Fruit fly (Drosophila melanogaster) whole organism, embryonic: ENCODE measurements around the gene Ppat-Dpck.

ENCODE experiments used
- CG10209 ChIP-seq: fragments of 200-800 bp; sonication (Bioruptor generic); optimal IDR thresholded peaks from 3 replicates; lab custom pipeline; 2017; ENCODE audit warnings: missing biosample characterization, mild to moderate bottlenecking, missing genetic modification characterization, missing genetic modification reagents
- CG11504 ChIP-seq: fragments of 200-800 bp; sonication (Bioruptor generic); optimal IDR thresholded peaks from 3 replicates; lab custom pipeline; 2019; ENCODE audit warnings: missing biosample characterization, mild to moderate bottlenecking, missing genetic modification characterization, moderate library complexity
- CG11695 ChIP-seq: fragments of 200-800 bp; sonication (Bioruptor generic); IDR thresholded peaks from 3 replicates; pipeline ENCODE4 v1.3.6; 2022; ENCODE audit warnings: missing biosample characterization, missing genetic modification characterization
- CG11696 ChIP-seq: fragments of 200-800 bp; sonication (Bioruptor generic); IDR thresholded peaks from 2 replicates; pipeline ENCODE4 v1.3.6; 2022; ENCODE audit warnings: missing biosample characterization, missing genetic modification characterization
- CG12391 ChIP-seq: fragments of 200-800 bp; sonication (Bioruptor generic); optimal IDR thresholded peaks from 3 replicates; lab custom pipeline; 2018; ENCODE audit warnings: missing biosample characterization, mild to moderate bottlenecking, missing genetic modification characterization, moderate library complexity
- CG12659 ChIP-seq: fragments of 200-800 bp; sonication (Bioruptor generic); optimal IDR thresholded peaks from 3 replicates; lab custom pipeline; 2017; ENCODE audit warnings: mild to moderate bottlenecking, missing biosample characterization, missing genetic modification reagents, missing genetic modification characterization
- CG13123 ChIP-seq: fragments of 200-800 bp; sonication (Bioruptor generic); optimal IDR thresholded peaks from 2 replicates; lab custom pipeline; 2016; ENCODE audit warnings: missing biosample characterization, missing genetic modification characterization
- CG13424 ChIP-seq: fragments of 200-800 bp; sonication (Bioruptor generic); optimal IDR thresholded peaks from 2 replicates; lab custom pipeline; 2019; ENCODE audit warnings: missing biosample characterization, mild to moderate bottlenecking, missing genetic modification characterization, moderate library complexity
- CG13894 ChIP-seq: fragments of 200-800 bp; sonication (Bioruptor generic); optimal IDR thresholded peaks from 3 replicates; lab custom pipeline; 2018; ENCODE audit warnings: missing biosample characterization, mild to moderate bottlenecking, missing genetic modification characterization, moderate library complexity
- CG14710 ChIP-seq: fragments of 200-800 bp; sonication (Bioruptor generic); optimal IDR thresholded peaks from 3 replicates; lab custom pipeline; 2019; ENCODE audit warnings: missing biosample characterization, mild to moderate bottlenecking, missing genetic modification characterization, moderate library complexity
- CG15269 ChIP-seq: fragments of 200-800 bp; sonication (Bioruptor generic); optimal IDR thresholded peaks from 2 replicates; lab custom pipeline; 2018; ENCODE audit warnings: missing biosample characterization, mild to moderate bottlenecking, missing genetic modification characterization, moderate library complexity
- CG15696 ChIP-seq: fragments of 200-800 bp; sonication (Bioruptor generic); optimal IDR thresholded peaks from 2 replicates; lab custom pipeline; 2019; ENCODE audit warnings: missing biosample characterization, mild to moderate bottlenecking, missing genetic modification characterization, moderate library complexity
- CG1603 ChIP-seq: fragments of 200-800 bp; sonication (Bioruptor generic); optimal IDR thresholded peaks from 2 replicates; lab custom pipeline; 2019; ENCODE audit warnings: missing biosample characterization, mild to moderate bottlenecking, missing genetic modification characterization, moderate library complexity
- CG18262 ChIP-seq: fragments of 200-800 bp; optimal IDR thresholded peaks from 3 replicates; lab custom pipeline; 2019; ENCODE audit warnings: missing biosample characterization, mild to moderate bottlenecking, missing genetic modification characterization, moderate library complexity
- CG1832 ChIP-seq: fragments of 200-800 bp; sonication (Bioruptor generic); optimal IDR thresholded peaks from 2 replicates; lab custom pipeline; 2017; ENCODE audit warnings: missing biosample characterization, mild to moderate bottlenecking, missing genetic modification characterization, inconsistent platforms
- CG2875 ChIP-seq: fragments of 200-800 bp; sonication (Bioruptor generic); optimal IDR thresholded peaks from 2 replicates; lab custom pipeline; 2017; ENCODE audit warnings: missing biosample characterization, mild to moderate bottlenecking, missing genetic modification characterization, missing genetic modification reagents
- CG4707 ChIP-seq: fragments of 200-800 bp; sonication (Bioruptor generic); optimal IDR thresholded peaks from 2 replicates; lab custom pipeline; 2018; ENCODE audit warnings: missing biosample characterization, mild to moderate bottlenecking, missing genetic modification characterization, moderate library complexity
- CG6689 ChIP-seq: fragments of 200-800 bp; sonication (Bioruptor generic); IDR thresholded peaks from 2 replicates; pipeline ENCODE4 v1.3.6; 2022; ENCODE audit warnings: missing biosample characterization, missing genetic modification characterization
- CG7556 ChIP-seq: fragments of 200-800 bp; sonication (Bioruptor generic); optimal IDR thresholded peaks from 2 replicates; lab custom pipeline; 2017; ENCODE audit warnings: missing biosample characterization, mild to moderate bottlenecking, missing genetic modification characterization
- CG7839 ChIP-seq: fragments of 200-800 bp; sonication (Bioruptor generic); optimal IDR thresholded peaks from 3 replicates; lab custom pipeline; 2018; ENCODE audit warnings: missing biosample characterization, mild to moderate bottlenecking, missing genetic modification characterization, moderate library complexity
- CG8765 ChIP-seq: fragments of 200-800 bp; sonication (Bioruptor generic); IDR thresholded peaks from 2 replicates; pipeline ENCODE4 v1.3.6; 2022; ENCODE audit warnings: missing biosample characterization, missing genetic modification characterization
- CG8924 ChIP-seq: fragments of 200-800 bp; optimal IDR thresholded peaks from 3 replicates; lab custom pipeline; 2019; ENCODE audit warnings: missing biosample characterization, mild to moderate bottlenecking, missing genetic modification characterization, moderate library complexity
- CG9437 ChIP-seq: fragments of 200-800 bp; sonication (Bioruptor generic); optimal IDR thresholded peaks from 2 replicates; lab custom pipeline; 2018; ENCODE audit warnings: missing biosample characterization, mild to moderate bottlenecking, missing genetic modification characterization
- CG9727 ChIP-seq: fragments of 200-800 bp; sonication (Bioruptor generic); optimal IDR thresholded peaks from 3 replicates; lab custom pipeline; 2017; ENCODE audit warnings: missing biosample characterization, mild to moderate bottlenecking, missing genetic modification characterization
- CG9932 ChIP-seq: fragments of 200-800 bp; sonication (Bioruptor generic); IDR thresholded peaks from 2 replicates; pipeline ENCODE4 v1.3.6; 2022; ENCODE audit warnings: missing biosample characterization, missing genetic modification characterization
- CoRest ChIP-seq: fragments of 200-800 bp; sonication (Bioruptor generic); optimal IDR thresholded peaks from 3 replicates; lab custom pipeline; 2018; ENCODE audit warnings: missing biosample characterization, mild to moderate bottlenecking, missing genetic modification characterization, moderate library complexity
- D ChIP-seq, 2 experiments: fragments of 200-800 bp in 1 of 2; fragments of >200 bp in 1 of 2; sonication (Bioruptor generic) in 1 of 2; optimal IDR thresholded peaks; 2 replicates in 1 of 2; 3 replicates in 1 of 2; lab custom pipeline; 2017; ENCODE audit warnings: mild to moderate bottlenecking in 1 of 2, missing biosample characterization in 1 of 2, missing genetic modification characterization in 1 of 2, missing genetic modification reagents in 1 of 2
- Hr51 ChIP-seq, 2 experiments: fragments of 200-800 bp; sonication (Bioruptor generic); optimal IDR thresholded peaks; 2 replicates in 1 of 2; 3 replicates in 1 of 2; lab custom pipeline; 2016 to 2018; ENCODE audit warnings: missing biosample characterization in 2 of 2, missing genetic modification characterization in 2 of 2, mild to moderate bottlenecking in 1 of 2, moderate library complexity in 1 of 2
- Meics ChIP-seq: fragments of 200-800 bp; sonication (Bioruptor generic); optimal IDR thresholded peaks from 2 replicates; lab custom pipeline; 2017; ENCODE audit warnings: missing biosample characterization, mild to moderate bottlenecking, missing genetic modification characterization
- Oli ChIP-seq: fragments of 200-800 bp; sonication (Bioruptor generic); optimal IDR thresholded peaks from 2 replicates; lab custom pipeline; 2018; ENCODE audit warnings: missing biosample characterization, mild to moderate bottlenecking, missing genetic modification characterization, moderate library complexity
- Sox102F ChIP-seq: fragments of 200-800 bp; sonication (Bioruptor generic); optimal IDR thresholded peaks from 2 replicates; lab custom pipeline; 2018; ENCODE audit warnings: missing biosample characterization, mild to moderate bottlenecking, missing genetic modification characterization, moderate library complexity
- Xrp1 ChIP-seq: fragments of 200-800 bp; sonication (Bioruptor generic); IDR thresholded peaks from 2 replicates; pipeline ENCODE4 v1.3.6; 2022; ENCODE audit warnings: missing biosample characterization, missing genetic modification characterization
- dmrt99B ChIP-seq: fragments of 200-800 bp; sonication (Bioruptor generic); optimal IDR thresholded peaks from 2 replicates; lab custom pipeline; 2018; ENCODE audit warnings: missing biosample characterization, mild to moderate bottlenecking, missing genetic modification characterization, moderate library complexity
- ewg ChIP-seq: fragments of 200-800 bp; sonication (Bioruptor generic); optimal IDR thresholded peaks from 3 replicates; lab custom pipeline; 2017; ENCODE audit warnings: mild to moderate bottlenecking, missing biosample characterization, missing genetic modification reagents, missing genetic modification characterization
- gem ChIP-seq: fragments of 200-800 bp; sonication (Bioruptor generic); optimal IDR thresholded peaks from 2 replicates; lab custom pipeline; 2019; ENCODE audit warnings: missing biosample characterization, mild to moderate bottlenecking, missing genetic modification characterization, moderate library complexity
- gro ChIP-seq: fragments of 200-800 bp; sonication (Bioruptor generic); optimal IDR thresholded peaks from 2 replicates; lab custom pipeline; 2016; ENCODE audit warnings: missing biosample characterization, missing genetic modification characterization
- jigr1 ChIP-seq: fragments of 200-800 bp; sonication (Bioruptor generic); IDR thresholded peaks from 3 replicates; pipeline ENCODE4 v1.3.6; 2022; ENCODE audit warnings: missing biosample characterization, missing genetic modification characterization
- lola ChIP-seq, 3 experiments: fragments of >200 bp in 2 of 3; fragments of 200-800 bp in 1 of 3; sonication (Bioruptor generic) in 1 of 3; optimal IDR thresholded peaks; 2 replicates each; lab custom pipeline; 2017 to 2019; ENCODE audit warnings: missing biosample characterization in 3 of 3, missing genetic modification characterization in 3 of 3, mild to moderate bottlenecking in 1 of 3, moderate library complexity in 1 of 3
- phol ChIP-seq: fragments of 200-800 bp; sonication (Bioruptor generic); optimal IDR thresholded peaks from 3 replicates; lab custom pipeline; 2018; ENCODE audit warnings: missing biosample characterization, mild to moderate bottlenecking, missing genetic modification characterization, moderate library complexity
- sens ChIP-seq: fragments of 200-800 bp; sonication (Bioruptor generic); peaks from one replicate; lab custom pipeline; 2016; ENCODE audit warnings: missing biosample characterization, missing genetic modification characterization
- tgo ChIP-seq: fragments of 200-800 bp; sonication (Bioruptor generic); IDR thresholded peaks from 3 replicates; pipeline ENCODE4 v1.3.6; 2022; ENCODE audit warnings: missing biosample characterization, missing genetic modification characterization
- twi ChIP-seq: fragments of 200-800 bp; optimal IDR thresholded peaks from 2 replicates; lab custom pipeline; 2019; ENCODE audit warnings: missing biosample characterization, mild to moderate bottlenecking, missing genetic modification characterization, moderate library complexity

The Ppat-Dpck gene

DNA sequence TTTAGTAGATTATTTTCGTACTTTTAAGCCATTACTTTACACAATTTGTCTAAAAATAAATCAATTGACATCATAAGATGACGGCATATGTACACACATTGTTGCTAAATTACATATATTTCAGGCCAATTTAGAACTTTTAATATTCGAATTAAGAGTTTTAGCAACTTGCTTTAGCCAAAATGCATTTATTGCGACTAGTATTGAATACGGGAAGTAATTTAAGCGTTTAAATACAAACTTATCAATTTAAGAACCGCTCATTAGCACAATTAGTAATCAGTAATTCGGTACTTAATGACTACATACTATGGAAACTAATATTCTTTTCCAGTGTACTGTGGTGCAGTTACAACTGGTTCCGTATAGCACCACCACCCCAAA is 40.6 kb upstream of the Ppat-Dpck start (continued):
- TF ChIP-seq CG2875 (GFP tag; lab: Kevin White, UChicago) (peak; percentile 0), CG15696 (no peak), twi (no peak), sens (GFP tag; lab: Kevin White, UChicago) (peak; percentile 57), dmrt99B (peak; percentile 33), CG8924 (tag; lab: Kevin White, UChicago) (peak; percentile 4), CG13894 (tag; lab: Kevin White, UChicago) (no peak), CG1832 (no peak), CG12391 (peak; percentile 29), tgo (peak; percentile 18; the same call in 1 of the 3 replicates), Sox102F (peak; percentile 45), Hr51 (GFP tag; optimal IDR thresholded peaks at IDR 0.05; lab: Kevin White, UChicago) (peak in 1 of 2 experiments; percentile 48), CG7556 (GFP tag; lab: Kevin White, UChicago) (peak; percentile 53), lola (GFP tag; optimal IDR thresholded peaks at IDR 0.05; lab: Kevin White, UChicago) (peak in 1 of 3 experiments; percentile 48), CG13424 (tag; lab: Kevin White, UChicago) (peak; percentile 24), CG11504 (peak; percentile 64), gem (tag; lab: Kevin White, UChicago) (peak; percentile 71), Xrp1 (GFP tag; lab: Robert Waterston, UW) (peak; percentile 22; the same call in 1 of the 2 replicates), Meics (GFP tag; lab: Kevin White, UChicago) (peak; percentile 18), CG18262 (tag; lab: Kevin White, UChicago) (peak; percentile 74), CG12659 (GFP tag; lab: Kevin White, UChicago) (peak; percentile 3), CG1603 (tag; lab: Kevin White, UChicago) (peak; percentile 16), CG7839 (tag; lab: Kevin White, UChicago) (peak; percentile 20), CG11695 (GFP tag; lab: Robert Waterston, UW) (0 out of 3 replicates have a peak, but pooled peaks have one; percentile 21), CG10209 (peak; percentile 4), gro (GFP tag; lab: Kevin White, UChicago) (no peak), jigr1 (0 out of 3 replicates have a peak, but pooled peaks have one; percentile 21), D (optimal IDR thresholded peaks at IDR 0.05; lab: Kevin White, UChicago) (no peak), D (GFP tag; optimal IDR thresholded peaks at IDR 0.05; lab: Kevin White, UChicago) (peak; percentile 36), ewg (GFP tag; lab: Kevin White, UChicago) (no peak), CG9437 (GFP tag; lab: Kevin White, UChicago) (peak; percentile 24), CG9727 (peak; percentile 39), CG13123 (GFP tag; lab: Kevin White, UChicago) (no peak), Oli (peak; percentile 42), CG9932 (0 out of 2 replicates have a peak, but pooled peaks have one; percentile 12), CG15269 (tag; lab: Kevin White, UChicago) (peak; percentile 30), CG6689 (peak; percentile 49), CG11696 (GFP tag; lab: Robert Waterston, UW) (0 out of 2 replicates have a peak, but pooled peaks have one; percentile 25), CG4707 (no peak), CoRest (peak; percentile 41), CG8765 (GFP tag; lab: Robert Waterston, UW) (no peak), phol (tag; lab: Kevin White, UChicago) (peak; percentile 36), CG14710 (tag; lab: Kevin White, UChicago) (peak; percentile 38)
